Fruit fly (Drosophila melanogaster): ENCODE data around the gene Scox.

- TF ChIP-seq Hr38 (GFP tag; optimal IDR thresholded peaks at IDR 0.05) (no peak), spab (GFP tag; optimal IDR thresholded peaks at IDR 0.05) (no peak), CG31627 (GFP tag; optimal IDR thresholded peaks at IDR 0.05) (no peak), fd85E (GFP tag; optimal IDR thresholded peaks at IDR 0.05) (no peak), OdsH (GFP tag; optimal IDR thresholded peaks at IDR 0.05) (no peak), eg (GFP tag; IDR thresholded peaks at IDR 0.05) (no peak), Hr39 (GFP tag; optimal IDR thresholded peaks at IDR 0.05) (no peak), fkh (GFP tag; optimal IDR thresholded peaks at IDR 0.05) (peak; percentile 63), Eip78C (GFP tag) (no peak), CG15336 (GFP tag; IDR thresholded peaks at IDR 0.05) (no peak), CG16779 (tag; optimal IDR thresholded peaks at IDR 0.05) (no peak), Eip75B (GFP tag; optimal IDR thresholded peaks at IDR 0.05) (no peak), CG9139 (GFP tag; optimal IDR thresholded peaks at IDR 0.05) (no peak)
These were observed 19.2 kb downstream of the Scox start, which contains the start of gene jet for dm6 chr2L:4949453-4950045.

Data from whole organism, prepupa.